Worm (Caenorhabditis elegans) whole organism, late embryonic: ENCODE data around the gene ZK512.8.

Source experiments
- ama-1 ChIP-seq: fragments of 150-350 bp; optimal IDR thresholded peaks from 2 replicates; lab custom pipeline; 2014
- lin-11 ChIP-seq: fragments of 200-800 bp; sonication (Bioruptor generic); optimal IDR thresholded peaks from 2 replicates; lab custom pipeline; 2018; ENCODE audit warnings: mild to moderate bottlenecking, missing genetic modification characterization, missing compliant biosample characterization
- pax-1 ChIP-seq: fragments of 150-350 bp; optimal IDR thresholded peaks from 2 replicates; lab custom pipeline; 2014; ENCODE audit warnings: missing biosample characterization, missing genetic modification characterization

DNA sequence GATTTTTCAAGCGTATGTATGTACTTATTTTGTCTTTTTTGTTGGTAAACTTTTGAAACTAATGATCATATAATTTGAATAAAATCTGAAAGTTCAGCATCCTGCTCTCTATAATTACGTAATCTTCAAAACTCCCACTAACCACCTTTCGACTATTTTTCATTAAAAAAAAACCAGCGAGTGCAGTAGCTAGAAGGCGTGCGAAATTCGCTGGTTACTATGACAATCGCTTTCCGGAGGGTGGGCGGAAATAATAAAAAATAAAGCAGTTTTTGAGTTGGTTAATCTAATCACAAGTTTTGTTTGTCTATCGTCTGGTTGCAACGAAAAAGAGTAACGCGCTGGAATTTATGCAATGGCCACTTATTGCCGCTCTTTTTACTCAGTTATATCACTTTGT, 8.9 kb downstream of the ZK512.8 start, which contains the start of gene irld-34:
- TF ChIP-seq lin-11 (tag; lab: Kevin White, UChicago) (no peak), pax-1 (no peak), ama-1 (lab: Kevin White, UChicago) (no peak)
